Fruit fly (Drosophila melanogaster) Kc167 (cell line): ENCODE data around the gene CG18557.

Experiments used
- Myc ChIP-seq: fragments of >200 bp; optimal IDR thresholded peaks from 2 replicates; lab custom pipeline; 2017; ENCODE audit warnings: missing external identifiers
- Sin3A ChIP-seq: fragments of >200 bp; optimal IDR thresholded peaks from 2 replicates; lab custom pipeline; 2018; ENCODE audit warnings: missing external identifiers
- insv ChIP-seq: fragments of >200 bp; optimal IDR thresholded peaks from 3 replicates; lab custom pipeline; 2018; ENCODE audit warnings: missing external identifiers
- psq ChIP-seq: fragments of >200 bp; optimal IDR thresholded peaks from 2 replicates; lab custom pipeline; 2017; ENCODE audit warnings: missing external identifiers
- ttk ChIP-seq: sonication (Bioruptor generic); optimal IDR thresholded peaks from 2 replicates; lab custom pipeline; 2017; ENCODE audit warnings: missing external identifiers

DNA sequence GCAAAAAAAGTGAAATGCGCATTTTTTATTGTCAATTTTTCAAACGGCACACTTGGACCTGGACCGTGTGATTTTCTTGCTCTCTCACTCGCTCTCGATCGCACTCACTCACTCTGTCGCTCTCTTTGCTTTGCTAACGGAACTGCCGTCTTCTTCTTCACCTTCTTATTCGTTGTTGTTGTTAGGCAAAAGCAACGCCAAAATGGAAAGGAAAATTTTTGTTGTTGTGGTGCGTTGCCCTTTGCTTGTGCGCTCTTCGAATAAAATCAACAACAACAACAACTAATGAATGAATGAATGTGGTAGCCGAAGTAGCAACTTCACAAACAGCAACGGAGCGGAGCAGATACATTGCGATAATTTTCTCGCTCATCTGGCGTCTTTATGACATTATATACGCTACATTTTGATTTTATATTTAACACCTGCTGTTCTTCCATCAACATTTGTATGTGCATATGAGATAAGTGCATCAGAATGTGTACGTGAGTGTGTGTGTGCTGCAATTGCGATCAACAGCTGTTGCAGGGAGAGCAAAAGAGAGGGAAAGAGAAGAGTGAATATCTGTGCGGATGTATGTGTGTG lies 43.4 kb upstream of the CG18557 start:
- no peak for TF ChIP-seq ttk (lab: Kevin White, UChicago)
- no peak for TF ChIP-seq insv (lab: Kevin White, UChicago)
- no peak for TF ChIP-seq Myc (lab: Kevin White, UChicago)
- no peak for TF ChIP-seq Sin3A (lab: Kevin White, UChicago)
- TF ChIP-seq psq (lab: Kevin White, UChicago) = no peak
